Worm (Caenorhabditis elegans): ENCODE data around the gene ugt-53.

DNA sequence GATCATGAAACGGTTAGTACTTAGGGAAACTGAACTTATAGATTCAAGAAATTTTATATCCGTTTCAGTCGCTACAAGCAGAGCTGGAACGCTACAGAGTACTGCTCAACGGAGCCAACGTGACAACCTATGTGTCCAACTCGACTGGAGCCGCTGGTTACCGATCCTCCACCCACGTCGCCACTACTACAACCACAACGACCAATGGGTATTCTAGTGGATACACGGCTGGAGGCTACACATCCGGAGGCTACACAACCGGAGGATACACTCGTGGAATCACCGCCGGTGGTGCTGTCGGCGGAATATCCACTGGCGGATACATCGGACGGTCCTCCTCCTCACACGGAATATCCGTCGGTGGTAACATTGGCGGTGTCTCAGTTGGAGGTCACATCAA is 34.0 kb downstream of the ugt-53 start:
- TF ChIP-seq ztf-11 (tag; optimal IDR thresholded peaks at IDR 0.05) (no peak), mdl-1 (tag; optimal IDR thresholded peaks at IDR 0.05) (no peak), nhr-28 (tag; optimal IDR thresholded peaks at IDR 0.05) (no peak), ceh-88 (GFP tag; IDR thresholded peaks at IDR 0.05) (no peak), unc-30 (tag; optimal IDR thresholded peaks at IDR 0.05) (no peak), jun-1 (tag; optimal IDR thresholded peaks at IDR 0.05) (no peak), alr-1 (tag; optimal IDR thresholded peaks at IDR 0.05; ENCODE audit: borderline replicate concordance) (no peak), elt-3 (tag; optimal IDR thresholded peaks at IDR 0.05) (no peak), nhr-77 (tag; optimal IDR thresholded peaks at IDR 0.05) (no peak), efl-3 (GFP tag; optimal IDR thresholded peaks at IDR 0.05) (no peak), nhr-90 (tag; optimal IDR thresholded peaks at IDR 0.05; ENCODE audit: poor library complexity) (no peak), dpl-1 (GFP tag; optimal IDR thresholded peaks at IDR 0.05) (no peak), Y116A8C.19 (tag; optimal IDR thresholded peaks at IDR 0.05; ENCODE audit: borderline replicate concordance) (no peak), fos-1 (tag; optimal IDR thresholded peaks at IDR 0.05) (no peak)
